Fruit fly (Drosophila melanogaster) whole organism, wandering third instar larva: ENCODE data around the gene CoRest.

Experiments
- Abd-B ChIP-seq: fragments of >200 bp; optimal IDR thresholded peaks from 2 replicates; lab custom pipeline; 2017; ENCODE audit warnings: missing biosample characterization, missing genetic modification characterization
- CG32264 ChIP-seq: fragments of 200-800 bp; sonication (Bioruptor generic); optimal IDR thresholded peaks from 2 replicates; lab custom pipeline; 2016; ENCODE audit warnings: missing biosample characterization, missing genetic modification characterization
- CG9705 ChIP-seq: fragments of 200-800 bp; sonication (Bioruptor generic); optimal IDR thresholded peaks from 2 replicates; lab custom pipeline; 2018; ENCODE audit warnings: missing biosample characterization, mild to moderate bottlenecking, missing genetic modification characterization
- CrebA ChIP-seq: fragments of 200-800 bp; sonication (Bioruptor generic); optimal IDR thresholded peaks from 2 replicates; lab custom pipeline; 2016; ENCODE audit warnings: missing biosample characterization, mild to moderate bottlenecking, missing genetic modification characterization, borderline replicate concordance
- Dif ChIP-seq: fragments of 200-275, 200-300 bp; sonication (Bioruptor generic); optimal IDR thresholded peaks from 2 replicates; lab custom pipeline; 2018; ENCODE audit warnings: missing biosample characterization, missing genetic modification characterization; ENCODE audit not compliant: partially characterized antibody
- GATAd ChIP-seq: sonication (Bioruptor generic); optimal IDR thresholded peaks from 2 replicates; lab custom pipeline; 2016; ENCODE audit warnings: missing biosample characterization, missing genetic modification characterization
- HLH106 ChIP-seq: fragments of 200-800 bp; optimal IDR thresholded peaks from 3 replicates; lab custom pipeline; 2019; ENCODE audit warnings: missing biosample characterization, mild to moderate bottlenecking, missing genetic modification characterization, moderate library complexity
- Hnf4 ChIP-seq: fragments of 200-800 bp; sonication (Bioruptor generic); optimal IDR thresholded peaks from 2 replicates; lab custom pipeline; 2016; ENCODE audit warnings: missing biosample characterization, mild to moderate bottlenecking, missing genetic modification characterization
- Hr83 ChIP-seq: fragments of 200-300 bp; sonication (Bioruptor generic); optimal IDR thresholded peaks from 2 replicates; lab custom pipeline; 2016; ENCODE audit warnings: missing biosample characterization, mild to moderate bottlenecking, missing genetic modification characterization, moderate library complexity; ENCODE audit not compliant: poor library complexity, severe bottlenecking
- Jra ChIP-seq: sonication (Bioruptor generic); optimal IDR thresholded peaks from 2 replicates; lab custom pipeline; 2016; ENCODE audit warnings: missing biosample characterization, missing genetic modification characterization
- Mio ChIP-seq: sonication (Bioruptor generic); optimal IDR thresholded peaks from 2 replicates; lab custom pipeline; 2016; ENCODE audit warnings: missing biosample characterization, missing genetic modification characterization
- Myc ChIP-seq: fragments of >200 bp; optimal IDR thresholded peaks from 2 replicates; lab custom pipeline; 2017
- N ChIP-seq: fragments of >200 bp; optimal IDR thresholded peaks from 2 replicates; lab custom pipeline; 2018; ENCODE audit warnings: missing biosample characterization, missing external identifiers, missing genetic modification characterization
- OdsH ChIP-seq: fragments of 200-800 bp; sonication (Bioruptor generic); optimal IDR thresholded peaks from 2 replicates; lab custom pipeline; 2016; ENCODE audit warnings: missing biosample characterization, mild to moderate bottlenecking, missing genetic modification characterization
- Rel ChIP-seq, 2 experiments: fragments of 200-800 bp; sonication (Bioruptor generic) in 1 of 2; optimal IDR thresholded peaks; 2 replicates in 1 of 2; 3 replicates in 1 of 2; lab custom pipeline; 2016 to 2019; ENCODE audit warnings: mild to moderate bottlenecking in 2 of 2, missing biosample characterization in 2 of 2, missing genetic modification characterization in 2 of 2, moderate library complexity in 1 of 2
- Sp1 ChIP-seq: fragments of 200-800 bp; sonication (Bioruptor generic); optimal IDR thresholded peaks from 3 replicates; lab custom pipeline; 2019; ENCODE audit warnings: missing biosample characterization, mild to moderate bottlenecking, missing genetic modification characterization, moderate library complexity
- Vsx2 ChIP-seq: fragments of 200-300, 225-300 bp; sonication (Bioruptor generic); optimal IDR thresholded peaks from 2 replicates; lab custom pipeline; 2018; ENCODE audit warnings: missing biosample characterization, missing genetic modification characterization; ENCODE audit not compliant: partially characterized antibody
- br ChIP-seq: fragments of 200-800 bp; sonication (Bioruptor generic); optimal IDR thresholded peaks from 2 replicates; lab custom pipeline; 2016; ENCODE audit warnings: missing biosample characterization, missing genetic modification characterization
- dl ChIP-seq, 2 experiments: fragments of 175-275, 200-275 bp in 1 of 2; fragments of 200-275 bp in 1 of 2; sonication (Bioruptor generic); optimal IDR thresholded peaks; lab custom pipeline; 2018; ENCODE audit warnings: mild to moderate bottlenecking in 2 of 2, missing biosample characterization in 2 of 2, missing genetic modification characterization in 2 of 2, moderate library complexity in 2 of 2; ENCODE audit not compliant: partially characterized antibody in 2 of 2, insufficient read depth in 1 of 2
- dmrt93B ChIP-seq: fragments of 200-800 bp; sonication (Bioruptor generic); optimal IDR thresholded peaks from 2 replicates; lab custom pipeline; 2018; ENCODE audit warnings: missing biosample characterization, mild to moderate bottlenecking, missing genetic modification characterization
- dsf ChIP-seq: sonication (Bioruptor generic); optimal IDR thresholded peaks from 2 replicates; lab custom pipeline; 2016; ENCODE audit warnings: missing biosample characterization, missing genetic modification characterization, borderline replicate concordance
- ey ChIP-seq: fragments of 200-800 bp; sonication (Bioruptor generic); optimal IDR thresholded peaks from 2 replicates; lab custom pipeline; 2016; ENCODE audit warnings: missing biosample characterization, missing genetic modification characterization
- foxo ChIP-seq, 2 experiments: fragments of 200-800 bp; sonication (Bioruptor generic); optimal IDR thresholded peaks; 2 replicates in 1 of 2; 3 replicates in 1 of 2; lab custom pipeline; 2016 to 2017; ENCODE audit warnings: missing biosample characterization in 2 of 2, missing genetic modification characterization in 2 of 2
- fru ChIP-seq: fragments of 200-800 bp; sonication (Bioruptor generic); optimal IDR thresholded peaks from 3 replicates; lab custom pipeline; 2016; ENCODE audit warnings: missing biosample characterization, mild to moderate bottlenecking, missing genetic modification characterization
- h ChIP-seq: fragments of 200-800 bp; sonication (Bioruptor generic); optimal IDR thresholded peaks from 3 replicates; lab custom pipeline; 2016; ENCODE audit warnings: missing biosample characterization, mild to moderate bottlenecking, missing genetic modification characterization
- pan ChIP-seq: fragments of >200 bp; optimal IDR thresholded peaks from 2 replicates; lab custom pipeline; 2017
- psq ChIP-seq: fragments of 200-800 bp; sonication (Bioruptor generic); optimal IDR thresholded peaks from 3 replicates; lab custom pipeline; 2017; ENCODE audit warnings: missing biosample characterization, mild to moderate bottlenecking, missing genetic modification characterization, moderate library complexity
- rgr ChIP-seq: fragments of 200-800 bp; sonication (Bioruptor generic); optimal IDR thresholded peaks from 3 replicates; lab custom pipeline; 2016; ENCODE audit warnings: missing biosample characterization, mild to moderate bottlenecking, missing genetic modification characterization
- sage ChIP-seq: fragments of 200-800 bp; sonication (Bioruptor generic); optimal IDR thresholded peaks from 2 replicates; lab custom pipeline; 2016; ENCODE audit warnings: missing biosample characterization, mild to moderate bottlenecking, missing genetic modification characterization
- sv ChIP-seq: fragments of 200-800 bp; sonication (Bioruptor generic); optimal IDR thresholded peaks from 3 replicates; lab custom pipeline; 2016; ENCODE audit warnings: missing biosample characterization, missing genetic modification characterization
- tai ChIP-seq: sonication (Bioruptor generic); optimal IDR thresholded peaks from 2 replicates; lab custom pipeline; 2016; ENCODE audit warnings: missing biosample characterization, missing genetic modification characterization
- woc ChIP-seq: sonication (Bioruptor generic); optimal IDR thresholded peaks from 2 replicates; lab custom pipeline; 2016; ENCODE audit warnings: missing biosample characterization, mild to moderate bottlenecking, missing genetic modification characterization

The CoRest gene

dm6 chrX:19495611-19496583, 25.8 kb upstream of the CoRest start:
- TF ChIP-seq pan (lab: Kevin White, UChicago) = no peak
- TF ChIP-seq sage (GFP tag; lab: Kevin White, UChicago) = no peak
- peak; percentile 54 for TF ChIP-seq ey
- peak; percentile 47 for TF ChIP-seq br
- peak; percentile 26 for TF ChIP-seq OdsH (GFP tag; lab: Kevin White, UChicago)
- TF ChIP-seq psq (GFP tag; lab: Kevin White, UChicago) = no peak
- no peak for TF ChIP-seq Vsx2
- peak; percentile 18 for TF ChIP-seq h
- TF ChIP-seq Dif = no peak
- TF ChIP-seq foxo (GFP tag; optimal IDR thresholded peaks at IDR 0.05; lab: Kevin White, UChicago) = peak in 1 of 2 experiments; percentile 62
- no peak for TF ChIP-seq Myc (lab: Kevin White, UChicago)
- TF ChIP-seq Sp1 = peak; percentile 30
- peak; percentile 36 for TF ChIP-seq sv (GFP tag; lab: Kevin White, UChicago)
- no peak for TF ChIP-seq CrebA
- no peak for TF ChIP-seq dsf (GFP tag; lab: Kevin White, UChicago)
- peak; percentile 76 for TF ChIP-seq N (GFP tag; lab: Kevin White, UChicago)
- TF ChIP-seq GATAd = no peak
- TF ChIP-seq fru (GFP tag; lab: Kevin White, UChicago) = peak; percentile 65
- TF ChIP-seq Rel (GFP tag; optimal IDR thresholded peaks at IDR 0.05; lab: Kevin White, UChicago) = peak; percentile 36
- peak; percentile 93 for TF ChIP-seq Rel (tag; optimal IDR thresholded peaks at IDR 0.05; lab: Kevin White, UChicago)
- TF ChIP-seq woc = peak; percentile 28
- peak; percentile 58 for TF ChIP-seq HLH106 (tag; lab: Kevin White, UChicago)
- peak; percentile 41 for TF ChIP-seq rgr (GFP tag; lab: Kevin White, UChicago)
- no peak for TF ChIP-seq tai (GFP tag; lab: Kevin White, UChicago)
- no peak for TF ChIP-seq dl (GFP tag; optimal IDR thresholded peaks at IDR 0.05; lab: Kevin White, UChicago; ENCODE audit: insufficient read depth in 1 of 2, partially characterized antibody in 2 of 2)

- TF ChIP-seq br (peak; percentile 58), OdsH (GFP tag; lab: Kevin White, UChicago) (peak; percentile 7), Myc (lab: Kevin White, UChicago) (no peak), CG32264 (GFP tag; lab: Kevin White, UChicago) (peak; percentile 24), woc (peak; percentile 46), Abd-B (no peak), CG9705 (GFP tag; lab: Kevin White, UChicago) (peak; percentile 9), Hnf4 (GFP tag; lab: Kevin White, UChicago) (peak; percentile 72), fru (GFP tag; lab: Kevin White, UChicago) (peak; percentile 7), Vsx2 (no peak), GATAd (no peak), dsf (GFP tag; lab: Kevin White, UChicago) (no peak), tai (GFP tag; lab: Kevin White, UChicago) (no peak), HLH106 (tag; lab: Kevin White, UChicago) (peak; percentile 19), Mio (GFP tag; lab: Kevin White, UChicago) (no peak), Dif (peak; percentile 51), Jra (GFP tag; lab: Kevin White, UChicago) (peak; percentile 16), dmrt93B (GFP tag; lab: Kevin White, UChicago) (peak; percentile 10), rgr (GFP tag; lab: Kevin White, UChicago) (peak; percentile 55), Sp1 (peak; percentile 26), foxo (GFP tag; optimal IDR thresholded peaks at IDR 0.05; lab: Kevin White, UChicago) (peak in 1 of 2 experiments; percentile 45), dl (GFP tag; optimal IDR thresholded peaks at IDR 0.05; lab: Kevin White, UChicago; ENCODE audit: insufficient read depth in 1 of 2, partially characterized antibody in 2 of 2) (peak in 1 of 2 experiments; percentile 52), h (peak; percentile 76), Rel (GFP tag; optimal IDR thresholded peaks at IDR 0.05; lab: Kevin White, UChicago) (no peak), Rel (tag; optimal IDR thresholded peaks at IDR 0.05; lab: Kevin White, UChicago) (peak; percentile 67), psq (GFP tag; lab: Kevin White, UChicago) (peak; percentile 93), N (GFP tag; lab: Kevin White, UChicago) (peak; percentile 55), Hr83 (peak; percentile 79)
These were observed 24.9 kb upstream of the CoRest start for dm6 chrX:19496808-19497259.
